Worm (Caenorhabditis elegans) whole organism, L2 larva: ENCODE measurements around the gene nos-2.
A peak's percentile ranks its signal among the peaks of the same experiment; 100 is the strongest.

ENCODE experiments used
- C34F6.9 ChIP-seq: fragments of 150-350 bp; optimal IDR thresholded peaks from 2 replicates; lab custom pipeline; 2014; ENCODE audit warnings: missing biosample characterization, missing genetic modification characterization
- F13H6.1 ChIP-seq: sonication (generic microtip); optimal IDR thresholded peaks from 2 replicates; lab custom pipeline; 2016; ENCODE audit warnings: missing genetic modification characterization, missing compliant biosample characterization
- R02D3.7 ChIP-seq: fragments of 150-350 bp; optimal IDR thresholded peaks from 2 replicates; lab custom pipeline; 2014; ENCODE audit warnings: missing biosample characterization, missing genetic modification characterization
- Y55F3AM.14 ChIP-seq: fragments of 200-800 bp; sonication (Bioruptor generic); optimal IDR thresholded peaks from 2 replicates; lab custom pipeline; 2018; ENCODE audit warnings: mild to moderate bottlenecking, missing genetic modification characterization, missing compliant biosample characterization
- ZK546.5 ChIP-seq: sonication (generic microtip); optimal IDR thresholded peaks from 2 replicates; lab custom pipeline; 2017; ENCODE audit warnings: missing biosample characterization, missing genetic modification characterization
- alr-1 ChIP-seq: fragments of 150-350 bp; optimal IDR thresholded peaks from 2 replicates; lab custom pipeline; 2014; ENCODE audit warnings: missing biosample characterization, missing genetic modification characterization
- aly-2 ChIP-seq: fragments of 150-350 bp; optimal IDR thresholded peaks from 2 replicates; lab custom pipeline; 2014; ENCODE audit warnings: missing biosample characterization, missing genetic modification characterization
- ama-1 ChIP-seq: fragments of 150-350 bp; optimal IDR thresholded peaks from 2 replicates; lab custom pipeline; 2018; ENCODE audit warnings: inconsistent platforms
- blmp-1 ChIP-seq: sonication (generic microtip); optimal IDR thresholded peaks from 2 replicates; lab custom pipeline; 2017; ENCODE audit warnings: missing genetic modification characterization, mild to moderate bottlenecking, missing compliant biosample characterization, antibody characterized with exemption, moderate library complexity; ENCODE audit not compliant: insufficient read depth
- ceh-16 ChIP-seq: fragments of 150-350 bp; optimal IDR thresholded peaks from 2 replicates; lab custom pipeline; 2014; ENCODE audit warnings: missing biosample characterization, missing genetic modification characterization
- ceh-82 ChIP-seq: fragments of 150-350 bp; optimal IDR thresholded peaks from 2 replicates; lab custom pipeline; 2014; ENCODE audit warnings: missing biosample characterization, missing genetic modification characterization
- crh-2 ChIP-seq: sonication (generic microtip); optimal IDR thresholded peaks from 2 replicates; lab custom pipeline; 2017; ENCODE audit warnings: missing biosample characterization, missing genetic modification characterization
- dmd-4 ChIP-seq: sonication (generic microtip); optimal IDR thresholded peaks from 2 replicates; lab custom pipeline; 2017; ENCODE audit warnings: missing biosample characterization, missing genetic modification characterization
- egl-27 ChIP-seq: sonication (generic microtip); optimal IDR thresholded peaks from 3 replicates; lab custom pipeline; 2017; ENCODE audit warnings: missing biosample characterization, missing genetic modification reagents, missing genetic modification characterization
- elt-1 ChIP-seq: fragments of 150-350 bp; optimal IDR thresholded peaks from 2 replicates; lab custom pipeline; 2014; ENCODE audit warnings: missing biosample characterization, missing genetic modification characterization
- elt-3 ChIP-seq: sonication (generic microtip); optimal IDR thresholded peaks from 2 replicates; lab custom pipeline; 2017; ENCODE audit warnings: missing biosample characterization, missing genetic modification characterization
- fos-1 ChIP-seq: fragments of 150-350 bp; optimal IDR thresholded peaks from 2 replicates; lab custom pipeline; 2014; ENCODE audit warnings: missing biosample characterization, missing genetic modification characterization
- gmeb-1 ChIP-seq: fragments of 150-350 bp; optimal IDR thresholded peaks from 2 replicates; lab custom pipeline; 2014; ENCODE audit warnings: missing biosample characterization, missing genetic modification characterization
- lin-11 ChIP-seq: fragments of 150-350 bp; sonication (generic microtip); optimal IDR thresholded peaks from 2 replicates; lab custom pipeline; 2014; ENCODE audit warnings: missing biosample characterization, missing genetic modification characterization, inconsistent platforms, mixed read lengths
- lin-13 ChIP-seq: fragments of 150-350 bp; optimal IDR thresholded peaks from 2 replicates; lab custom pipeline; 2014; ENCODE audit warnings: missing biosample characterization, missing genetic modification reagents, missing genetic modification characterization
- lin-39 ChIP-seq: fragments of 150-350 bp; optimal IDR thresholded peaks from 2 replicates; lab custom pipeline; 2014; ENCODE audit warnings: missing biosample characterization, missing genetic modification reagents, missing genetic modification characterization
- lsy-2 ChIP-seq, 2 experiments: fragments of 150-350 bp in 1 of 2; sonication (generic microtip) in 1 of 2; optimal IDR thresholded peaks; 2 replicates each; lab custom pipeline; 2014 to 2017; ENCODE audit warnings: missing biosample characterization in 2 of 2, missing genetic modification characterization in 2 of 2
- mab-5 ChIP-seq: fragments of 150-350 bp; optimal IDR thresholded peaks from 2 replicates; lab custom pipeline; 2014; ENCODE audit warnings: missing biosample characterization, missing genetic modification characterization
- mbf-1 ChIP-seq: sonication (generic microtip); optimal IDR thresholded peaks from 2 replicates; lab custom pipeline; 2017; ENCODE audit warnings: missing biosample characterization, missing genetic modification characterization
- mdl-1 ChIP-seq, 2 experiments: fragments of 150-350 bp in 1 of 2; sonication (generic microtip) in 1 of 2; optimal IDR thresholded peaks; 2 replicates each; lab custom pipeline; 2017; ENCODE audit warnings: missing biosample characterization in 2 of 2, missing genetic modification characterization in 2 of 2
- nhr-10 ChIP-seq: sonication (generic microtip); optimal IDR thresholded peaks from 2 replicates; lab custom pipeline; 2017; ENCODE audit warnings: missing biosample characterization, missing genetic modification characterization
- nhr-11 ChIP-seq: fragments of 150-350 bp; optimal IDR thresholded peaks from 2 replicates; lab custom pipeline; 2014; ENCODE audit warnings: missing biosample characterization, missing genetic modification characterization
- nhr-12 ChIP-seq: fragments of 150-350 bp; optimal IDR thresholded peaks from 2 replicates; lab custom pipeline; 2014; ENCODE audit warnings: missing biosample characterization, missing genetic modification characterization
- nhr-129 ChIP-seq: fragments of 150-350 bp; optimal IDR thresholded peaks from 2 replicates; lab custom pipeline; 2014; ENCODE audit warnings: missing biosample characterization, missing genetic modification characterization
- nhr-21 ChIP-seq: fragments of 150-350 bp; optimal IDR thresholded peaks from 2 replicates; lab custom pipeline; 2014; ENCODE audit warnings: missing biosample characterization, missing genetic modification characterization
- nhr-23 ChIP-seq: fragments of 150-350 bp; optimal IDR thresholded peaks from 2 replicates; lab custom pipeline; 2014; ENCODE audit warnings: missing biosample characterization, missing genetic modification reagents, missing genetic modification characterization
- nhr-237 ChIP-seq: fragments of 150-350 bp; optimal IDR thresholded peaks from 2 replicates; lab custom pipeline; 2014; ENCODE audit warnings: missing biosample characterization, missing genetic modification characterization
- nhr-25 ChIP-seq: fragments of 150-350 bp; sonication (generic microtip); optimal IDR thresholded peaks from 3 replicates; lab custom pipeline; 2014; ENCODE audit warnings: missing biosample characterization, missing genetic modification characterization
- nhr-6 ChIP-seq: fragments of 150-350 bp; optimal IDR thresholded peaks from 2 replicates; lab custom pipeline; 2014; ENCODE audit warnings: missing biosample characterization, missing genetic modification characterization
- nhr-77 ChIP-seq: fragments of 150-350 bp; optimal IDR thresholded peaks from 2 replicates; lab custom pipeline; 2014; ENCODE audit warnings: missing biosample characterization, missing genetic modification characterization
- peb-1 ChIP-seq: fragments of 150-350 bp; optimal IDR thresholded peaks from 2 replicates; lab custom pipeline; 2014; ENCODE audit warnings: missing biosample characterization, missing genetic modification characterization
- sem-4 ChIP-seq: fragments of 150-350 bp; optimal IDR thresholded peaks from 2 replicates; lab custom pipeline; 2014; ENCODE audit warnings: missing biosample characterization, missing genetic modification reagents, missing genetic modification characterization
- skn-1 ChIP-seq: sonication (generic microtip); optimal IDR thresholded peaks from 2 replicates; lab custom pipeline; 2017; ENCODE audit warnings: missing biosample characterization, missing genetic modification characterization
- sma-3 ChIP-seq: sonication (generic microtip); optimal IDR thresholded peaks from 2 replicates; lab custom pipeline; 2016; ENCODE audit warnings: missing genetic modification reagents, missing genetic modification characterization, missing compliant biosample characterization
- sma-9 ChIP-seq, 2 experiments: fragments of 150-350 bp in 1 of 2; sonication (generic microtip) in 1 of 2; optimal IDR thresholded peaks; 2 replicates each; lab custom pipeline; 2014 to 2016; ENCODE audit warnings: missing genetic modification characterization in 2 of 2, mild to moderate bottlenecking in 1 of 2, missing biosample characterization in 1 of 2, missing compliant biosample characterization in 1 of 2, missing genetic modification reagents in 1 of 2, moderate library complexity in 1 of 2
- snpc-4 ChIP-seq: fragments of 150-350 bp; optimal IDR thresholded peaks from 2 replicates; lab custom pipeline; 2014; ENCODE audit warnings: missing biosample characterization, missing genetic modification characterization
- unc-39 ChIP-seq: fragments of 150-350 bp; optimal IDR thresholded peaks from 2 replicates; lab custom pipeline; 2014; ENCODE audit warnings: missing biosample characterization, missing genetic modification characterization
- unc-55 ChIP-seq: fragments of 150-350 bp; sonication (generic microtip); optimal IDR thresholded peaks from 3 replicates; lab custom pipeline; 2014; ENCODE audit warnings: missing biosample characterization, missing genetic modification reagents, missing genetic modification characterization
- unc-62 ChIP-seq: fragments of 150-350 bp; optimal IDR thresholded peaks from 2 replicates; lab custom pipeline; 2014; ENCODE audit warnings: missing biosample characterization, missing genetic modification reagents, missing genetic modification characterization
- zag-1 ChIP-seq: fragments of 150-350 bp; optimal IDR thresholded peaks from 2 replicates; lab custom pipeline; 2014; ENCODE audit warnings: missing biosample characterization, missing genetic modification characterization
- ztf-1 ChIP-seq: fragments of 200-800 bp; sonication (Bioruptor generic); conservative IDR thresholded peaks from 2 replicates; pipeline ENCODE4 v1.3.6; 2022; ENCODE audit warnings: missing genetic modification characterization, missing compliant biosample characterization
- ztf-11 ChIP-seq: sonication (generic microtip); optimal IDR thresholded peaks from 2 replicates; lab custom pipeline; 2017; ENCODE audit warnings: missing biosample characterization, missing genetic modification characterization
- ztf-4 ChIP-seq: fragments of 150-350 bp; optimal IDR thresholded peaks from 2 replicates; lab custom pipeline; 2014; ENCODE audit warnings: missing biosample characterization, missing genetic modification characterization

nos-2 gene

ce11 chrII:7072590-7073536, 7.4 kb downstream of the nos-2 start:
- no peak for TF ChIP-seq nhr-237 (tag; lab: Kevin White, UChicago)
- TF ChIP-seq ztf-4, result peak; percentile 2
- no peak for TF ChIP-seq ceh-16 (tag; lab: Kevin White, UChicago)
- TF ChIP-seq ZK546.5 (tag; lab: Kevin White, UChicago), result no peak
- TF ChIP-seq egl-27 (tag; lab: Kevin White, UChicago), result no peak
- peak; percentile 14 to 83 for TF ChIP-seq lsy-2 (tag; optimal IDR thresholded peaks at IDR 0.05; lab: Kevin White, UChicago)
- TF ChIP-seq ztf-11 (tag; lab: Kevin White, UChicago), result no peak
- TF ChIP-seq blmp-1 (tag; lab: Kevin White, UChicago), result no peak
- peak; percentile 50 for TF ChIP-seq gmeb-1 (tag; lab: Kevin White, UChicago)
- TF ChIP-seq lin-13 (GFP tag; lab: Kevin White, UChicago), result peak; percentile 41
- peak; percentile 55 for TF ChIP-seq F13H6.1 (tag; lab: Kevin White, UChicago)
- TF ChIP-seq unc-62 (GFP tag; lab: Kevin White, UChicago), result no peak
- no peak for TF ChIP-seq alr-1 (tag; lab: Kevin White, UChicago)
- TF ChIP-seq mbf-1 (tag; lab: Kevin White, UChicago), result no peak
- TF ChIP-seq mab-5 (tag; lab: Kevin White, UChicago), result no peak
- peak in 1 of 2 experiments; percentile 23 for TF ChIP-seq mdl-1 (tag; optimal IDR thresholded peaks at IDR 0.05; lab: Kevin White, UChicago)
- no peak for TF ChIP-seq nhr-6 (tag; lab: Kevin White, UChicago)
- no peak for TF ChIP-seq lin-39 (tag; lab: Kevin White, UChicago)
- TF ChIP-seq snpc-4 (tag; lab: Kevin White, UChicago), result no peak
- TF ChIP-seq sem-4 (tag; lab: Kevin White, UChicago), result no peak
- TF ChIP-seq lin-11, result no peak
- no peak for TF ChIP-seq nhr-10 (tag; lab: Kevin White, UChicago)
- TF ChIP-seq nhr-12 (tag; lab: Kevin White, UChicago), result no peak
- TF ChIP-seq skn-1 (tag; lab: Kevin White, UChicago), result no peak
- no peak for TF ChIP-seq R02D3.7 (tag; lab: Kevin White, UChicago)
- no peak for TF ChIP-seq ztf-1 (GFP tag; lab: Robert Waterston, UW)
- peak; percentile 42 for TF ChIP-seq crh-2
- TF ChIP-seq peb-1 (tag; lab: Kevin White, UChicago), result no peak
- peak; percentile 73 for TF ChIP-seq sma-3 (GFP tag; lab: Kevin White, UChicago)
- peak; percentile 24 for TF ChIP-seq fos-1 (tag; lab: Kevin White, UChicago)
- TF ChIP-seq unc-39 (tag; lab: Kevin White, UChicago), result no peak
- TF ChIP-seq dmd-4 (tag; lab: Kevin White, UChicago), result no peak
- peak; percentile 96 for TF ChIP-seq C34F6.9 (tag; lab: Kevin White, UChicago)
- peak; percentile 76 for TF ChIP-seq sma-9 (GFP tag; optimal IDR thresholded peaks at IDR 0.05; lab: Kevin White, UChicago)
- TF ChIP-seq sma-9 (tag; optimal IDR thresholded peaks at IDR 0.05; lab: Kevin White, UChicago), result no peak
- TF ChIP-seq nhr-21 (tag; lab: Kevin White, UChicago), result peak; percentile 12
- peak; percentile 70 for TF ChIP-seq nhr-129 (tag; lab: Kevin White, UChicago)
- no peak for TF ChIP-seq aly-2 (tag; lab: Kevin White, UChicago)
- no peak for TF ChIP-seq ceh-82 (tag; lab: Kevin White, UChicago)
- TF ChIP-seq Y55F3AM.14 (GFP tag; lab: Kevin White, UChicago), result no peak
- TF ChIP-seq nhr-23 (tag; lab: Kevin White, UChicago), result no peak
- no peak for TF ChIP-seq ama-1
- TF ChIP-seq zag-1 (tag; lab: Kevin White, UChicago), result no peak
- no peak for TF ChIP-seq elt-3 (tag; lab: Kevin White, UChicago)
- TF ChIP-seq nhr-25 (tag; lab: Kevin White, UChicago), result no peak
- TF ChIP-seq nhr-77, result no peak
- peak; percentile 57 for TF ChIP-seq nhr-11 (tag; lab: Kevin White, UChicago)
- TF ChIP-seq elt-1, result no peak
- TF ChIP-seq unc-55 (GFP tag; lab: Kevin White, UChicago), result peak; percentile 77
